Worm (Caenorhabditis elegans) whole organism, L4 larva: Measurements from ENCODE around the gene morc-1.

ENCODE experiments used
- F44E2.7 ChIP-seq: fragments of 200-800 bp; sonication (Bioruptor generic); IDR thresholded peaks from 2 replicates; pipeline ENCODE4 v2.1.2; 2022; ENCODE audit warnings: missing genetic modification characterization, missing compliant biosample characterization
- R02D3.7 ChIP-seq: fragments of 150-350 bp; sonication (generic microtip); optimal IDR thresholded peaks from 3 replicates; lab custom pipeline; 2014; ENCODE audit warnings: missing biosample characterization, missing genetic modification characterization
- T20F7.1 ChIP-seq: fragments of 200-800 bp; sonication (Bioruptor generic); optimal IDR thresholded peaks from 2 replicates; lab custom pipeline; 2018; ENCODE audit warnings: mild to moderate bottlenecking, missing genetic modification characterization, missing compliant biosample characterization
- ZK337.2 ChIP-seq: fragments of 200-800 bp; sonication (Bioruptor generic); IDR thresholded peaks from 2 replicates; pipeline ENCODE4 v1.3.6; 2022; ENCODE audit warnings: missing genetic modification reagents, missing genetic modification characterization, missing compliant biosample characterization
- aha-1 ChIP-seq: fragments of 150-350 bp; peaks from one replicate; lab custom pipeline; 2014; ENCODE audit warnings: missing biosample characterization, missing genetic modification characterization
- attf-4 ChIP-seq: sonication (generic microtip); optimal IDR thresholded peaks from 3 replicates; lab custom pipeline; 2017; ENCODE audit warnings: missing biosample characterization, missing genetic modification characterization
- ceh-44 ChIP-seq: fragments of 200-800 bp; sonication (Bioruptor generic); IDR thresholded peaks from 2 replicates; pipeline ENCODE4 v1.3.6; 2022; ENCODE audit warnings: missing genetic modification reagents, missing genetic modification characterization, missing compliant biosample characterization
- daf-16 ChIP-seq, 3 experiments: sonication (generic microtip); optimal IDR thresholded peaks; 2 replicates each; lab custom pipeline; 2016 to 2017; ENCODE audit warnings: missing genetic modification characterization in 3 of 3, missing genetic modification reagents in 3 of 3, mild to moderate bottlenecking in 2 of 3, missing compliant biosample characterization in 2 of 3, missing biosample characterization in 1 of 3, moderate library complexity in 1 of 3
- dmd-6 ChIP-seq: fragments of 200-800 bp; sonication (Bioruptor generic); IDR thresholded peaks from 2 replicates; pipeline ENCODE4 v1.3.6; 2022; ENCODE audit warnings: missing genetic modification reagents, missing genetic modification characterization, missing compliant biosample characterization
- dpl-1 ChIP-seq: fragments of 150-350 bp; optimal IDR thresholded peaks from 2 replicates; lab custom pipeline; 2014; ENCODE audit warnings: missing biosample characterization, missing genetic modification reagents, missing genetic modification characterization
- dve-1 ChIP-seq: sonication (generic microtip); optimal IDR thresholded peaks from 2 replicates; lab custom pipeline; 2017; ENCODE audit warnings: antibody characterized with exemption, mild to moderate bottlenecking, missing genetic modification characterization, missing compliant biosample characterization; ENCODE audit not compliant: insufficient read depth
- hif-1 ChIP-seq, 2 experiments: sonication (generic microtip); optimal IDR thresholded peaks; 2 replicates each; lab custom pipeline; 2016 to 2017; ENCODE audit warnings: missing compliant biosample characterization in 2 of 2, missing genetic modification characterization in 2 of 2, missing genetic modification reagents in 2 of 2, missing genotype in 2 of 2, mild to moderate bottlenecking in 1 of 2
- hlh-11 ChIP-seq: fragments of 200-800 bp; sonication (Bioruptor generic); optimal IDR thresholded peaks from 2 replicates; lab custom pipeline; 2018; ENCODE audit warnings: mild to moderate bottlenecking, missing genetic modification characterization, missing compliant biosample characterization
- hlh-30 ChIP-seq: sonication (generic microtip); optimal IDR thresholded peaks from 2 replicates; lab custom pipeline; 2017; ENCODE audit warnings: antibody characterized with exemption, mild to moderate bottlenecking, missing genetic modification characterization, missing compliant biosample characterization; ENCODE audit not compliant: insufficient read depth
- hmg-1.1 ChIP-seq: fragments of 200-800 bp; sonication (Bioruptor generic); IDR thresholded peaks from 2 replicates; pipeline ENCODE4 v1.3.6; 2022; ENCODE audit warnings: missing genetic modification reagents, missing genetic modification characterization, missing compliant biosample characterization
- lim-7 ChIP-seq: fragments of 200-800 bp; sonication (Bioruptor generic); IDR thresholded peaks from 2 replicates; pipeline ENCODE4 v1.3.6; 2022; ENCODE audit warnings: missing genetic modification characterization, missing compliant biosample characterization
- lin-29 ChIP-seq: fragments of 200-800 bp; sonication (Bioruptor generic); IDR thresholded peaks from 2 replicates; pipeline ENCODE4 v1.3.6; 2022; ENCODE audit warnings: missing genetic modification reagents, missing genetic modification characterization, missing compliant biosample characterization
- lin-39 ChIP-seq: fragments of 150-350 bp; optimal IDR thresholded peaks from 2 replicates; lab custom pipeline; 2014; ENCODE audit warnings: missing biosample characterization, missing genetic modification reagents, missing genetic modification characterization
- lsy-2 ChIP-seq, 2 experiments: fragments of 150-350 bp in 1 of 2; sonication (generic microtip) in 1 of 2; optimal IDR thresholded peaks; 2 replicates each; lab custom pipeline; 2014 to 2017; ENCODE audit warnings: missing biosample characterization in 2 of 2, missing genetic modification characterization in 2 of 2
- mdl-1 ChIP-seq, 2 experiments: fragments of 150-350 bp in 1 of 2; sonication (generic microtip) in 1 of 2; optimal IDR thresholded peaks; 2 replicates each; lab custom pipeline; 2014 to 2017; ENCODE audit warnings: missing biosample characterization in 2 of 2, missing genetic modification characterization in 2 of 2
- mep-1 ChIP-seq: fragments of 150-350 bp; sonication (generic microtip); optimal IDR thresholded peaks from 3 replicates; lab custom pipeline; 2014; ENCODE audit warnings: missing biosample characterization, missing genetic modification characterization
- mes-2 ChIP-seq: sonication (generic microtip); optimal IDR thresholded peaks from 2 replicates; lab custom pipeline; 2016; ENCODE audit warnings: missing genotype, mild to moderate bottlenecking, missing genetic modification characterization, missing compliant biosample characterization; ENCODE audit not compliant: poor library complexity, severe bottlenecking
- mxl-2 ChIP-seq: fragments of 200-800 bp; sonication (Bioruptor generic); conservative IDR thresholded peaks from 2 replicates; pipeline ENCODE4 v1.3.6; 2022; ENCODE audit warnings: missing genetic modification reagents, missing genetic modification characterization, missing compliant biosample characterization
- mxl-3 ChIP-seq: fragments of 200-800 bp; sonication (Bioruptor generic); optimal IDR thresholded peaks from 2 replicates; lab custom pipeline; 2018; ENCODE audit warnings: mild to moderate bottlenecking, missing genetic modification characterization, missing compliant biosample characterization
- nhr-10 ChIP-seq: fragments of 150-350 bp; optimal IDR thresholded peaks from 2 replicates; lab custom pipeline; 2014; ENCODE audit warnings: missing biosample characterization, missing genetic modification characterization
- nhr-102 ChIP-seq: sonication (generic microtip); optimal IDR thresholded peaks from 2 replicates; lab custom pipeline; 2016; ENCODE audit warnings: mild to moderate bottlenecking, missing genetic modification characterization, moderate library complexity, missing compliant biosample characterization
- nhr-11 ChIP-seq: fragments of 150-350 bp; optimal IDR thresholded peaks from 2 replicates; lab custom pipeline; 2014; ENCODE audit warnings: missing biosample characterization, missing genetic modification characterization
- nhr-25 ChIP-seq: sonication (generic microtip); optimal IDR thresholded peaks from 2 replicates; lab custom pipeline; 2017; ENCODE audit warnings: missing genetic modification characterization, mild to moderate bottlenecking, missing compliant biosample characterization, antibody characterized with exemption, moderate library complexity, borderline replicate concordance; ENCODE audit not compliant: insufficient read depth
- nhr-28 ChIP-seq: fragments of 150-350 bp; optimal IDR thresholded peaks from 2 replicates; lab custom pipeline; 2014; ENCODE audit warnings: missing biosample characterization, missing genetic modification characterization
- nhr-48 ChIP-seq: sonication (generic microtip); optimal IDR thresholded peaks from 2 replicates; lab custom pipeline; 2016; ENCODE audit warnings: mild to moderate bottlenecking, missing genetic modification characterization, missing compliant biosample characterization
- nhr-6 ChIP-seq: fragments of 150-350 bp; optimal IDR thresholded peaks from 2 replicates; lab custom pipeline; 2014; ENCODE audit warnings: missing biosample characterization, missing genetic modification characterization
- nhr-77 ChIP-seq: fragments of 150-350 bp; optimal IDR thresholded peaks from 2 replicates; lab custom pipeline; 2014; ENCODE audit warnings: missing biosample characterization, missing genetic modification characterization
- pha-4 ChIP-seq, 2 experiments: fragments of 150-350 bp in 1 of 2; fragments of 200-800 bp in 1 of 2; sonication (Bioruptor generic) in 1 of 2; IDR thresholded peaks in 1 of 2; optimal IDR thresholded peaks in 1 of 2; 2 replicates each; pipeline versions ENCODE4 v1.3.6 to Lab custom; 2014 to 2022; ENCODE audit warnings: missing genetic modification characterization in 2 of 2, missing genetic modification reagents in 2 of 2, missing biosample characterization in 1 of 2, missing compliant biosample characterization in 1 of 2
- php-3 ChIP-seq: fragments of 200-800 bp; sonication (Bioruptor generic); IDR thresholded peaks from 2 replicates; pipeline ENCODE4 v1.3.6; 2022; ENCODE audit warnings: missing genetic modification reagents, missing genetic modification characterization, missing compliant biosample characterization
- pqm-1 ChIP-seq: sonication (generic microtip); optimal IDR thresholded peaks from 2 replicates; lab custom pipeline; 2017; ENCODE audit warnings: missing biosample characterization, missing genetic modification characterization
- rbr-2 ChIP-seq: sonication (generic microtip); optimal IDR thresholded peaks from 2 replicates; lab custom pipeline; 2016; ENCODE audit warnings: missing genotype, missing genetic modification characterization, missing compliant biosample characterization
- snpc-4 ChIP-seq: fragments of 150-350 bp; optimal IDR thresholded peaks from 2 replicates; lab custom pipeline; 2014; ENCODE audit warnings: missing biosample characterization, missing genetic modification characterization
- spr-1 ChIP-seq: sonication (generic microtip); optimal IDR thresholded peaks from 2 replicates; lab custom pipeline; 2016; ENCODE audit warnings: mild to moderate bottlenecking, missing genetic modification characterization, missing compliant biosample characterization
- spr-3 ChIP-seq: fragments of 200-800 bp; sonication (Bioruptor generic); optimal IDR thresholded peaks from 2 replicates; lab custom pipeline; 2018; ENCODE audit warnings: mild to moderate bottlenecking, missing genetic modification characterization, missing compliant biosample characterization
- tra-1 ChIP-seq: fragments of 200-800 bp; sonication (Bioruptor generic); IDR thresholded peaks from 2 replicates; pipeline ENCODE4 v1.3.6; 2022; ENCODE audit warnings: missing genetic modification reagents, missing genetic modification characterization, missing compliant biosample characterization
- unc-39 ChIP-seq: sonication (generic microtip); optimal IDR thresholded peaks from 2 replicates; lab custom pipeline; 2017; ENCODE audit warnings: missing biosample characterization, missing genetic modification characterization
- zag-1 ChIP-seq: fragments of 150-350 bp; optimal IDR thresholded peaks from 2 replicates; lab custom pipeline; 2014; ENCODE audit warnings: missing biosample characterization, missing genetic modification characterization
- ztf-7 ChIP-seq: fragments of 150-350 bp; optimal IDR thresholded peaks from 2 replicates; lab custom pipeline; 2014; ENCODE audit warnings: missing biosample characterization, missing genetic modification characterization

The morc-1 gene

DNA sequence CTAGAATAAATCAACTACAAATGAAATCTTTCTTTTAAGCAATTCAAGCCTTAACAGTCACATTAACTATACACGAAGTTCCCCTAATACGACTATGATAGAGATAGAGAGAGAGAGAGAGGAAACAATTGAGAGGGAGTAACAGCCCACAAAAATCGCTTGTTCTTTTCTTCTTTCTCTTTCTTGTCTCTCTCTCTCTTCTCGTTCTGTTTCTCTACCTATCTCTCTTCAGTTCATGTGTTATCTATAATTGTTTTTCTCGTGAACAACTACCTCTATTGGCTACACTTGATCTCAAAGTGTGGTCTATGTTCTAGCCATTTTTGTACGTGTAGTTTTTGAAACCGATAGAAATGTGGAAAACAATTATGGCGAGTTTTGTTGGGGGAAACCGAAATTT is 4.1 kb downstream of the morc-1 start:
- TF ChIP-seq mdl-1 (tag; optimal IDR thresholded peaks at IDR 0.05; lab: Kevin White, UChicago): peak in 1 of 2 experiments; percentile 75
- peak; percentile 28 for TF ChIP-seq rbr-2 (tag; lab: Kevin White, UChicago)
- peak; percentile 83 for TF ChIP-seq hlh-11 (tag; lab: Kevin White, UChicago)
- peak; percentile 64 for TF ChIP-seq aha-1 (tag; lab: Kevin White, UChicago)
- peak; percentile 79 for TF ChIP-seq mep-1 (tag; lab: Kevin White, UChicago)
- no peak for TF ChIP-seq lim-7 (GFP tag; lab: Robert Waterston, UW)
- peak; percentile 54 for TF ChIP-seq pqm-1
- TF ChIP-seq hmg-1.1 (GFP tag; lab: Robert Waterston, UW): 0 out of 2 replicates have a peak, but pooled peaks have one; percentile 38
- TF ChIP-seq daf-16 (GFP tag; optimal IDR thresholded peaks at IDR 0.05; lab: Kevin White, UChicago): no peak
- peak; percentile 85 for TF ChIP-seq daf-16 (tag; optimal IDR thresholded peaks at IDR 0.05; lab: Kevin White, UChicago)
- peak; percentile 59 for TF ChIP-seq nhr-25
- TF ChIP-seq lin-29 (GFP tag; lab: Robert Waterston, UW): no peak
- TF ChIP-seq nhr-77 (tag; lab: Kevin White, UChicago): peak; percentile 97
- no peak for TF ChIP-seq unc-39
- peak; percentile 94 for TF ChIP-seq dve-1 (tag; lab: Kevin White, UChicago)
- peak; percentile 71 for TF ChIP-seq nhr-102 (tag; lab: Kevin White, UChicago)
- no peak for TF ChIP-seq F44E2.7
- TF ChIP-seq nhr-11 (tag; lab: Kevin White, UChicago): peak; percentile 85
- peak; percentile 78 for TF ChIP-seq nhr-6
- TF ChIP-seq nhr-48 (tag; lab: Kevin White, UChicago): peak; percentile 11
- TF ChIP-seq mes-2 (tag; lab: Kevin White, UChicago): peak; percentile 35
- no peak for TF ChIP-seq spr-1
- TF ChIP-seq dmd-6 (GFP tag; lab: Robert Waterston, UW): peak; percentile 69
- peak; percentile 100 for TF ChIP-seq nhr-28 (tag; lab: Kevin White, UChicago)
- TF ChIP-seq R02D3.7 (tag; lab: Kevin White, UChicago): no peak
- TF ChIP-seq ztf-7 (tag; lab: Kevin White, UChicago): peak; percentile 25
- peak; percentile 47 for TF ChIP-seq nhr-10 (tag; lab: Kevin White, UChicago)
- TF ChIP-seq ZK337.2 (GFP tag; lab: Robert Waterston, UW): no peak
- TF ChIP-seq hif-1 (tag; optimal IDR thresholded peaks at IDR 0.05; lab: Kevin White, UChicago): peak in 1 of 2 experiments; percentile 78
- TF ChIP-seq T20F7.1 (GFP tag; lab: Kevin White, UChicago): peak; percentile 46
- TF ChIP-seq zag-1 (tag; lab: Kevin White, UChicago): no peak
- TF ChIP-seq dpl-1 (GFP tag; lab: Kevin White, UChicago): peak; percentile 13
- no peak for TF ChIP-seq mxl-2
- TF ChIP-seq snpc-4 (tag; lab: Kevin White, UChicago): no peak
- no peak for TF ChIP-seq php-3 (GFP tag; lab: Robert Waterston, UW)
- TF ChIP-seq lin-39: no peak
- TF ChIP-seq mxl-3 (GFP tag; lab: Kevin White, UChicago): peak; percentile 10
- 0 out of 2 replicates have a peak, but pooled peaks have one; percentile 27 for TF ChIP-seq tra-1
- TF ChIP-seq attf-4 (tag; lab: Kevin White, UChicago): no peak
- 0 out of 2 replicates have a peak, but pooled peaks have one; percentile 18 for TF ChIP-seq pha-4 (GFP tag; IDR thresholded peaks at IDR 0.05; lab: Robert Waterston, UW)
- TF ChIP-seq pha-4 (tag; optimal IDR thresholded peaks at IDR 0.05; lab: Kevin White, UChicago): no peak
- TF ChIP-seq ceh-44 (GFP tag; lab: Robert Waterston, UW): no peak
- peak; percentile 19 to 55 for TF ChIP-seq lsy-2 (tag; optimal IDR thresholded peaks at IDR 0.05; lab: Kevin White, UChicago)
- TF ChIP-seq spr-3 (GFP tag; lab: Kevin White, UChicago): no peak
- TF ChIP-seq hlh-30: peak; percentile 80
